Worm (Caenorhabditis elegans) whole organism, L1 larva: ENCODE measurements around the gene ZK1290.13.
A peak's percentile ranks its signal among the peaks of the same experiment; 100 is the strongest.

ENCODE experiments used
- F16B12.6 ChIP-seq: fragments of 150-350 bp; optimal IDR thresholded peaks from 2 replicates; lab custom pipeline; 2014; ENCODE audit warnings: missing biosample characterization, missing genetic modification characterization
- alr-1 ChIP-seq: fragments of 200-800 bp; sonication (Bioruptor generic); optimal IDR thresholded peaks from 2 replicates; lab custom pipeline; 2018; ENCODE audit warnings: borderline replicate concordance, mild to moderate bottlenecking, missing genetic modification characterization, missing compliant biosample characterization
- ama-1 ChIP-seq: fragments of 150-350 bp; optimal IDR thresholded peaks from 2 replicates; lab custom pipeline; 2014
- blmp-1 ChIP-seq: fragments of 150-350 bp; optimal IDR thresholded peaks from 2 replicates; lab custom pipeline; 2014; ENCODE audit warnings: missing biosample characterization, missing genetic modification characterization
- ces-1 ChIP-seq: fragments of 150-350 bp; optimal IDR thresholded peaks from 2 replicates; lab custom pipeline; 2014; ENCODE audit warnings: missing biosample characterization, missing genetic modification reagents, missing genetic modification characterization
- egl-13 ChIP-seq: sonication (generic microtip); optimal IDR thresholded peaks from 2 replicates; lab custom pipeline; 2016; ENCODE audit warnings: missing genotype, missing genetic modification reagents, missing genetic modification characterization, missing compliant biosample characterization
- elt-2 ChIP-seq: sonication (generic microtip); optimal IDR thresholded peaks from 2 replicates; lab custom pipeline; 2016; ENCODE audit warnings: missing genetic modification characterization, mild to moderate bottlenecking, inconsistent platforms, missing compliant biosample characterization, missing genetic modification reagents
- elt-3 ChIP-seq, 6 experiments: fragments of 150-350 bp in 1 of 6; sonication (generic microtip); optimal IDR thresholded peaks; 2 replicates each; lab custom pipeline; 2017 to 2018; ENCODE audit warnings: missing biosample characterization in 6 of 6, missing genetic modification characterization in 6 of 6, inconsistent platforms in 1 of 6
- fkh-10 ChIP-seq: sonication (generic microtip); optimal IDR thresholded peaks from 2 replicates; lab custom pipeline; 2017; ENCODE audit warnings: missing biosample characterization, missing genetic modification reagents, missing genetic modification characterization
- fkh-8 ChIP-seq: sonication (generic microtip); optimal IDR thresholded peaks from 2 replicates; lab custom pipeline; 2016; ENCODE audit warnings: mild to moderate bottlenecking, missing genetic modification characterization, missing compliant biosample characterization
- irx-1 ChIP-seq: sonication (generic microtip); optimal IDR thresholded peaks from 2 replicates; lab custom pipeline; 2016; ENCODE audit warnings: missing genetic modification characterization, missing compliant biosample characterization
- jun-1 ChIP-seq: fragments of 150-350 bp; optimal IDR thresholded peaks from 2 replicates; lab custom pipeline; 2014; ENCODE audit warnings: missing biosample characterization, missing genetic modification reagents, missing genetic modification characterization
- lin-14 ChIP-seq: fragments of 200-800 bp; sonication (Bioruptor generic); optimal IDR thresholded peaks from 2 replicates; lab custom pipeline; 2018; ENCODE audit warnings: mild to moderate bottlenecking, missing genetic modification characterization, moderate library complexity, missing compliant biosample characterization
- lin-15B ChIP-seq: fragments of 150-350 bp; sonication (generic microtip); optimal IDR thresholded peaks from 3 replicates; lab custom pipeline; 2014; ENCODE audit warnings: missing biosample characterization, missing genetic modification characterization
- lin-35 ChIP-seq, 2 experiments: fragments of 150-350 bp; optimal IDR thresholded peaks; 2 replicates each; lab custom pipeline; 2014; ENCODE audit warnings: missing biosample characterization in 2 of 2, missing genetic modification characterization in 2 of 2, missing genetic modification reagents in 2 of 2
- lin-39 ChIP-seq: fragments of 150-350 bp; optimal IDR thresholded peaks from 2 replicates; lab custom pipeline; 2014; ENCODE audit warnings: missing biosample characterization, missing genetic modification reagents, missing genetic modification characterization
- lir-3 ChIP-seq: sonication (generic microtip); optimal IDR thresholded peaks from 2 replicates; lab custom pipeline; 2016; ENCODE audit warnings: mild to moderate bottlenecking, missing genetic modification characterization, moderate library complexity, missing compliant biosample characterization; ENCODE audit not compliant: poor library complexity
- mab-9 ChIP-seq: fragments of 200-800 bp; sonication (Bioruptor generic); IDR thresholded peaks from 2 replicates; pipeline ENCODE4 v1.3.6; 2022; ENCODE audit warnings: missing genetic modification reagents, missing genetic modification characterization, missing compliant biosample characterization
- mdl-1 ChIP-seq, 2 experiments: fragments of 150-350 bp; optimal IDR thresholded peaks; 2 replicates each; lab custom pipeline; 2014 to 2017; ENCODE audit warnings: missing biosample characterization in 2 of 2, missing genetic modification characterization in 2 of 2, inconsistent platforms in 1 of 2
- mef-2 ChIP-seq: fragments of 150-350 bp; optimal IDR thresholded peaks from 2 replicates; lab custom pipeline; 2014; ENCODE audit warnings: missing biosample characterization, missing genetic modification characterization
- mep-1 ChIP-seq: fragments of 150-350 bp; optimal IDR thresholded peaks from 2 replicates; lab custom pipeline; 2014; ENCODE audit warnings: missing biosample characterization, missing genetic modification characterization
- nhr-11 ChIP-seq: fragments of 150-350 bp; optimal IDR thresholded peaks from 2 replicates; lab custom pipeline; 2014; ENCODE audit warnings: missing biosample characterization, missing genetic modification characterization
- nhr-28 ChIP-seq: fragments of 150-350 bp; optimal IDR thresholded peaks from 2 replicates; lab custom pipeline; 2014; ENCODE audit warnings: missing biosample characterization, missing genetic modification characterization
- nhr-47 ChIP-seq: sonication (generic microtip); optimal IDR thresholded peaks from 2 replicates; lab custom pipeline; 2016; ENCODE audit warnings: mild to moderate bottlenecking, missing genetic modification characterization, moderate library complexity, missing compliant biosample characterization
- nhr-85 ChIP-seq: sonication (generic microtip); peaks from one replicate; lab custom pipeline; 2016; ENCODE audit warnings: missing genetic modification characterization, inconsistent platforms, missing compliant biosample characterization
- pax-3 ChIP-seq: fragments of 200-800 bp; sonication (Bioruptor generic); optimal IDR thresholded peaks from 2 replicates; lab custom pipeline; 2018; ENCODE audit warnings: mild to moderate bottlenecking, missing genetic modification characterization, moderate library complexity, missing compliant biosample characterization
- pqm-1 ChIP-seq: sonication (generic microtip); optimal IDR thresholded peaks from 3 replicates; lab custom pipeline; 2017; ENCODE audit warnings: missing biosample characterization, missing genetic modification characterization
- rnt-1 ChIP-seq: sonication (generic microtip); optimal IDR thresholded peaks from 2 replicates; lab custom pipeline; 2016; ENCODE audit warnings: mild to moderate bottlenecking, missing genetic modification characterization, moderate library complexity, missing compliant biosample characterization
- sptf-1 ChIP-seq: fragments of 150-350 bp; optimal IDR thresholded peaks from 2 replicates; lab custom pipeline; 2014; ENCODE audit warnings: missing biosample characterization, missing genetic modification characterization
- sup-37 ChIP-seq: fragments of 200-800 bp; sonication (Bioruptor generic); optimal IDR thresholded peaks from 2 replicates; lab custom pipeline; 2018; ENCODE audit warnings: mild to moderate bottlenecking, missing genetic modification characterization, missing compliant biosample characterization
- swsn-7 ChIP-seq: sonication (generic microtip); optimal IDR thresholded peaks from 2 replicates; lab custom pipeline; 2016; ENCODE audit warnings: missing genetic modification characterization, missing compliant biosample characterization
- tlp-1 ChIP-seq: fragments of 150-350 bp; optimal IDR thresholded peaks from 2 replicates; lab custom pipeline; 2014; ENCODE audit warnings: missing biosample characterization, missing genetic modification characterization
- unc-30 ChIP-seq: sonication (generic microtip); optimal IDR thresholded peaks from 2 replicates; lab custom pipeline; 2017; ENCODE audit warnings: missing biosample characterization, missing genetic modification characterization
- unc-98 ChIP-seq: fragments of 200-800 bp; sonication (Bioruptor generic); IDR thresholded peaks from 2 replicates; pipeline ENCODE4 v1.3.6; 2022; ENCODE audit warnings: missing genetic modification characterization, missing compliant biosample characterization
- ztf-4 ChIP-seq: fragments of 150-350 bp; optimal IDR thresholded peaks from 2 replicates; lab custom pipeline; 2014; ENCODE audit warnings: missing biosample characterization, missing genetic modification characterization

The ZK1290.13 gene

DNA sequence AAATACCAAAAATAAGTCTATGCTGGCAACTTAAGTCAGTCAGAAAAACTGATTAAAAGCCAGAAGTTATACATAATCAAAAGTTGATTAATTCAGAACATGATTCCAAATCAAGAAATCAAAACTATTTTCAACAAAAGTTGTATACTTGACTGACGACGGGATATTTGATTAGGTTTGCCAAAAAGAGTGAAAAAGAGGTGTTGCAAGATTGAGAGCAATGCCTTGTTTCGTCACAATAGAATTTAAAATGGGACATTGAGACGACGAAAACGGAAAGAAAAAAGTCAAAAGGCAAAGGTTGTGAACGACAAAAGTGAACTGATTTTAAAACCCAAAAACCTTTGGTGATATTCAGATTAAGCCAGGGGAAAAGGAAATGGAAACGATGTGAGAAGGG is 24.1 kb downstream of the ZK1290.13 start:
- TF ChIP-seq lin-39 (tag; lab: Kevin White, UChicago), result no peak
- no peak for TF ChIP-seq sptf-1
- no peak for TF ChIP-seq elt-2 (tag; lab: Kevin White, UChicago)
- TF ChIP-seq fkh-10 (GFP tag; lab: Kevin White, UChicago), result peak; percentile 88
- TF ChIP-seq pqm-1 (tag; lab: Kevin White, UChicago), result no peak
- peak; percentile 43 for TF ChIP-seq lin-14 (GFP tag; lab: Kevin White, UChicago)

DNA sequence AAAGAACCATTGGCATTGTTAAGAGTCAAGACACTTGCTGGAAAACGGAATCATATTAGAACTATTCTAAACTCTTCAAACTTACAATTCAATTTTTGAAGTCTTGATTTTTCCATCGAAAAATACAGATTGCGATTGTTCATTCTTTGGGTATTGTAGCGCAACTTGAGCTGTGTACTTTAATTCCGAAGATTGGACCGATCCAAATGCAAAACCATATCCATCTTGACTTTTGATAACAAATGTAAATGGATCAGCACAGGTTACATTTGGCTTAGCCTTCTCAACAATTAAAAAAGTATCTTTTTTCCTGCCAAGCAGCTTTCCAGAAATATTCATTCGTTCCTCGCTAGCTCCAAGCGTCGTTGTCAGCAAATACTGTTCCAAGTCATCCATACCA is 26.0 kb downstream of the ZK1290.13 start:
- TF ChIP-seq jun-1 (no peak), ztf-4 (tag; lab: Kevin White, UChicago) (no peak), lin-15B (tag; lab: Kevin White, UChicago) (no peak), egl-13 (tag; lab: Kevin White, UChicago) (no peak), mab-9 (no peak), ces-1 (no peak), F16B12.6 (tag; lab: Kevin White, UChicago) (no peak), blmp-1 (tag; lab: Kevin White, UChicago) (no peak), swsn-7 (tag; lab: Kevin White, UChicago) (no peak), nhr-47 (tag; lab: Kevin White, UChicago) (no peak), elt-3 (tag; optimal IDR thresholded peaks at IDR 0.05; lab: Kevin White, UChicago) (no peak), sptf-1 (no peak), nhr-85 (tag; lab: Kevin White, UChicago) (no peak), nhr-11 (tag; lab: Kevin White, UChicago) (no peak), irx-1 (tag; lab: Kevin White, UChicago) (no peak)

DNA sequence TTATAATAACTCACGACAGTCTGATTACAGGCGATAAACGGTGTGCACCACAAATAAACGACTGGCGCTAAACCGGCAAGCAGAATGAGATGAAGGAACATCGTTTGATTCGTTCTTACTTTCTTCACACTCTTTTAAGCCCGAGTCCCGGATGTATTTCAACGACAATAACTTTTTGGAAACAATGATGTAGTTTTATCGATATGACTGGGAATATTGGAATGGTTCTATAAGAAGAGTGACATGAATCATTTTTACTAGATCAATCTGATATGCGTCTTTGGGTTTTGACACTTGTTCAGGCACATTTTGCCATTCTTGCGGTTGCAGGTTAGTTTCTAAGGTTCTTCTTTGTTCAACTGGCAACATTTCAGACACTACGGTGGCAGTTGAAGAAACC is 26.7 kb downstream of the ZK1290.13 start, which contains the start of the genes ZK1290.11 and ZK1290.1:
Gene ZK1290.11, minus strand, starts transcription at position 101 of the 400 bp plus-strand sequence.
Gene ZK1290.1, plus strand, starts transcription at position 271 of the 400 bp plus-strand sequence.
- TF ChIP-seq unc-98 (GFP tag; lab: Robert Waterston, UW), result no peak
- TF ChIP-seq sup-37, result no peak
- TF ChIP-seq jun-1, result no peak
- TF ChIP-seq pax-3 (tag; lab: Kevin White, UChicago), result no peak
- no peak for TF ChIP-seq lin-35 (GFP tag; optimal IDR thresholded peaks at IDR 0.05; lab: Kevin White, UChicago)
- TF ChIP-seq ama-1 (lab: Kevin White, UChicago), result no peak
- TF ChIP-seq mep-1 (tag; lab: Kevin White, UChicago), result no peak
- no peak for TF ChIP-seq egl-13 (tag; lab: Kevin White, UChicago)
- TF ChIP-seq unc-30 (tag; lab: Kevin White, UChicago), result no peak
- no peak for TF ChIP-seq mdl-1 (tag; optimal IDR thresholded peaks at IDR 0.05; lab: Kevin White, UChicago)
- TF ChIP-seq nhr-47 (tag; lab: Kevin White, UChicago), result no peak
- no peak for TF ChIP-seq alr-1 (tag; lab: Kevin White, UChicago)
- no peak for TF ChIP-seq nhr-28
- TF ChIP-seq rnt-1 (tag; lab: Kevin White, UChicago), result no peak
- no peak for TF ChIP-seq mef-2 (tag; lab: Kevin White, UChicago)
- no peak for TF ChIP-seq fkh-8
- TF ChIP-seq tlp-1 (tag; lab: Kevin White, UChicago), result no peak

DNA sequence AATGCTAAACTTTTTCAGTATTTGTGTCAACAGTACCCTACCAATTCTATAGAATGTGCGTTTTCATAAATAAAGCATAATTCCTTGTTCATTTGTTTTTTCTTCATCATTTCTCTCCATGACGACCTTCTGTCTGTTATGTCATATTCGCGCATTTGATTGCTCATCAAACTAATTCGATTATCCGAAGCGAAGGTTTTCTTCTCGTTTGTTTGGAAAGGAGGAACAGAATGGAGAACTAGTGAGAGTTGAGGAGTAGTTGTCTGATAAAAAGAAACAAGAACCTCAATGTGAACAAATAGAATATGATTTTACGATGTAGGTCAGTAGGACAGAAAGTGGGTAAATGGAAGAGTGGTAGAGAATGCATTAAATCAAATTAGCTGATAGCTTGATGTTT is 27.8 kb downstream of the ZK1290.13 start:
- TF ChIP-seq swsn-7 (tag; lab: Kevin White, UChicago) (no peak), blmp-1 (tag; lab: Kevin White, UChicago) (peak; percentile 56)

DNA sequence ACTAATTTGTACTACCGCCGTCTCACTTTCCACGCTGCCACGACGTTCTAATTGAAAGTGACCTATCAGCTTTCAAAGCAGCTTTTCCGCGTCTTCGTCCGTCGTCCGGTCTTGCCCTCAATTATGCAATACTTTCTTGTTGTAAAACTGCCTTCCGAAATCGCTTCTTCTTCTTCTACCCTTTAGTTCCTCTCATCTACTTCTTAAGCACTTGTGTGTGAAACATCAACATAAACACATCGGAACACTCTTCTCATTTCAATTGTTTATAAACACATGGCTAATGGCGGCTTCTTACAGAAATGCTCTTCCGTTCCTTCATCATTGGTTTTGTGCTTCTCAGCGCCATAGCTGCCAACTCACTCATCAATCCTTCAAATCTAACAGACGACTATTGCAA is 35.5 kb downstream of the ZK1290.13 start, which contains the start of gene F35D2.3:
Gene F35D2.3, plus strand, starts transcription at position 301 of the 400 bp plus-strand sequence.
- TF ChIP-seq mdl-1 (tag; optimal IDR thresholded peaks at IDR 0.05; lab: Kevin White, UChicago), result no peak
- TF ChIP-seq lir-3, result no peak
- TF ChIP-seq, all 84 proteins: peak for 0
